Worm (Caenorhabditis elegans): Measurements from ENCODE around the gene K08D10.14.

DNA sequence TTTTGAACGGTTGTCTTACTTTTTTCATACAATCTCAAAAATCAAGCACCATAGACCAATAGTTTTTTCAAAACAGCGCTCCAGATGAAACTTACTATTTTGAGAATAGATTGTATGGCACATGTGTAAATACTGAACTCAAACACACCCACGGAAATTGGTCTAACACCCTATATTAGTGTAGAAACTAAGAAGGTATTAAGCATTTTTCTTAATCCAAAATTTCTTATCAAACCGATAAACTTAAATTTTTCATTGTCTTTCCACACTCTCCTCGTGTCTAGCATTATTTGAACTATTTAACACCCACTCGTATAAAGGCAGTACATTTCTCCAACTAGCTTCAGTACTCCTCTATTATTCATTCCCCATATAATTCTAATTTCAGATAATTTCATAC is 4.6 kb upstream of the K08D10.14 start:
- TF ChIP-seq mdl-1 (tag; optimal IDR thresholded peaks at IDR 0.05) (no peak), elt-1 (tag; optimal IDR thresholded peaks at IDR 0.05) (no peak), nhr-129 (tag; optimal IDR thresholded peaks at IDR 0.05) (no peak), lin-39 (tag; optimal IDR thresholded peaks at IDR 0.05) (no peak), skn-1 (tag; optimal IDR thresholded peaks at IDR 0.05) (no peak), ceh-82 (tag; optimal IDR thresholded peaks at IDR 0.05) (no peak), egl-27 (tag; optimal IDR thresholded peaks at IDR 0.05) (no peak), ceh-16 (tag; optimal IDR thresholded peaks at IDR 0.05) (no peak), ztf-1 (GFP tag; conservative IDR thresholded peaks at IDR 0.05) (no peak), R02D3.7 (tag; optimal IDR thresholded peaks at IDR 0.05) (no peak)
